Worm (Caenorhabditis elegans) whole organism, L2 larva: ENCODE results near the gene R07C12.1.

ENCODE experiments used
- F13H6.1 ChIP-seq: sonication (generic microtip); optimal IDR thresholded peaks from 2 replicates; lab custom pipeline; 2016; ENCODE audit warnings: missing genetic modification characterization, missing compliant biosample characterization
- alr-1 ChIP-seq: fragments of 150-350 bp; optimal IDR thresholded peaks from 2 replicates; lab custom pipeline; 2014; ENCODE audit warnings: missing biosample characterization, missing genetic modification characterization
- ama-1 ChIP-seq: fragments of 150-350 bp; optimal IDR thresholded peaks from 2 replicates; lab custom pipeline; 2018; ENCODE audit warnings: inconsistent platforms
- blmp-1 ChIP-seq: sonication (generic microtip); optimal IDR thresholded peaks from 2 replicates; lab custom pipeline; 2017; ENCODE audit warnings: missing genetic modification characterization, mild to moderate bottlenecking, missing compliant biosample characterization, antibody characterized with exemption, moderate library complexity; ENCODE audit not compliant: insufficient read depth
- ceh-16 ChIP-seq: fragments of 150-350 bp; optimal IDR thresholded peaks from 2 replicates; lab custom pipeline; 2014; ENCODE audit warnings: missing biosample characterization, missing genetic modification characterization
- ceh-82 ChIP-seq: fragments of 150-350 bp; optimal IDR thresholded peaks from 2 replicates; lab custom pipeline; 2014; ENCODE audit warnings: missing biosample characterization, missing genetic modification characterization
- lin-13 ChIP-seq: fragments of 150-350 bp; optimal IDR thresholded peaks from 2 replicates; lab custom pipeline; 2014; ENCODE audit warnings: missing biosample characterization, missing genetic modification reagents, missing genetic modification characterization
- lsy-2 ChIP-seq, 2 experiments: fragments of 150-350 bp in 1 of 2; sonication (generic microtip) in 1 of 2; optimal IDR thresholded peaks; 2 replicates each; lab custom pipeline; 2014 to 2017; ENCODE audit warnings: missing biosample characterization in 2 of 2, missing genetic modification characterization in 2 of 2
- mdl-1 ChIP-seq, 2 experiments: fragments of 150-350 bp in 1 of 2; sonication (generic microtip) in 1 of 2; optimal IDR thresholded peaks; 2 replicates each; lab custom pipeline; 2017; ENCODE audit warnings: missing biosample characterization in 2 of 2, missing genetic modification characterization in 2 of 2
- nhr-11 ChIP-seq: fragments of 150-350 bp; optimal IDR thresholded peaks from 2 replicates; lab custom pipeline; 2014; ENCODE audit warnings: missing biosample characterization, missing genetic modification characterization
- nhr-12 ChIP-seq: fragments of 150-350 bp; optimal IDR thresholded peaks from 2 replicates; lab custom pipeline; 2014; ENCODE audit warnings: missing biosample characterization, missing genetic modification characterization
- nhr-25 ChIP-seq: fragments of 150-350 bp; sonication (generic microtip); optimal IDR thresholded peaks from 3 replicates; lab custom pipeline; 2014; ENCODE audit warnings: missing biosample characterization, missing genetic modification characterization
- unc-55 ChIP-seq: fragments of 150-350 bp; sonication (generic microtip); optimal IDR thresholded peaks from 3 replicates; lab custom pipeline; 2014; ENCODE audit warnings: missing biosample characterization, missing genetic modification reagents, missing genetic modification characterization
- zag-1 ChIP-seq: fragments of 150-350 bp; optimal IDR thresholded peaks from 2 replicates; lab custom pipeline; 2014; ENCODE audit warnings: missing biosample characterization, missing genetic modification characterization

ce11 chrIV:4178424-4178823, 26.2 kb downstream of the R07C12.1 start, which contains the start of gene tsen-34:
- TF ChIP-seq nhr-11 (tag; lab: Kevin White, UChicago) (no peak), ama-1 (no peak), lin-13 (GFP tag; lab: Kevin White, UChicago) (no peak), ceh-16 (tag; lab: Kevin White, UChicago) (no peak), nhr-12 (no peak), ceh-82 (no peak), zag-1 (no peak), lsy-2 (tag; optimal IDR thresholded peaks at IDR 0.05; lab: Kevin White, UChicago) (no peak), alr-1 (tag; lab: Kevin White, UChicago) (no peak), mdl-1 (tag; optimal IDR thresholded peaks at IDR 0.05; lab: Kevin White, UChicago) (no peak), blmp-1 (tag; lab: Kevin White, UChicago) (no peak), nhr-25 (tag; lab: Kevin White, UChicago) (no peak), unc-55 (GFP tag; lab: Kevin White, UChicago) (no peak), F13H6.1 (no peak)
